Fruit fly (Drosophila melanogaster) whole organism, embryonic: ENCODE data around the gene wcy.

ENCODE experiments used
- Bgb ChIP-seq: fragments of 200-800 bp; sonication (Bioruptor generic); IDR thresholded peaks from 2 replicates; pipeline ENCODE4 v1.3.6; 2022; ENCODE audit warnings: missing biosample characterization, missing genetic modification characterization; ENCODE audit not compliant: partially characterized antibody
- CG12236 ChIP-seq: fragments of 200-800 bp; sonication (Bioruptor generic); optimal IDR thresholded peaks from 2 replicates; lab custom pipeline; 2016; ENCODE audit warnings: missing biosample characterization, missing genetic modification characterization
- CG1233 ChIP-seq: fragments of 200-800 bp; sonication (Bioruptor generic); optimal IDR thresholded peaks from 4 replicates; lab custom pipeline; 2018; ENCODE audit warnings: missing biosample characterization, mild to moderate bottlenecking, missing genetic modification characterization
- CG12391 ChIP-seq: fragments of 200-800 bp; sonication (Bioruptor generic); optimal IDR thresholded peaks from 3 replicates; lab custom pipeline; 2018; ENCODE audit warnings: missing biosample characterization, mild to moderate bottlenecking, missing genetic modification characterization, moderate library complexity
- CG14667 ChIP-seq: fragments of 200-800 bp; sonication (Bioruptor generic); IDR thresholded peaks from 2 replicates; pipeline ENCODE4 v1.3.6; 2022; ENCODE audit warnings: missing biosample characterization, missing genetic modification characterization
- CG15269 ChIP-seq: fragments of 200-800 bp; sonication (Bioruptor generic); optimal IDR thresholded peaks from 2 replicates; lab custom pipeline; 2018; ENCODE audit warnings: missing biosample characterization, mild to moderate bottlenecking, missing genetic modification characterization, moderate library complexity
- CG15696 ChIP-seq: fragments of 200-800 bp; sonication (Bioruptor generic); optimal IDR thresholded peaks from 2 replicates; lab custom pipeline; 2019; ENCODE audit warnings: missing biosample characterization, mild to moderate bottlenecking, missing genetic modification characterization, moderate library complexity
- CG17361 ChIP-seq: fragments of 200-800 bp; sonication (Bioruptor generic); IDR thresholded peaks from 3 replicates; pipeline ENCODE4 v1.3.6; 2022; ENCODE audit warnings: missing biosample characterization, missing genetic modification characterization
- CG17802 ChIP-seq: fragments of 200-800 bp; sonication (Bioruptor generic); optimal IDR thresholded peaks from 2 replicates; lab custom pipeline; 2018; ENCODE audit warnings: missing biosample characterization, mild to moderate bottlenecking, missing genetic modification characterization, moderate library complexity
- CG2116 ChIP-seq: fragments of 200-800 bp; sonication (Bioruptor generic); optimal IDR thresholded peaks from 3 replicates; lab custom pipeline; 2018; ENCODE audit warnings: missing biosample characterization, mild to moderate bottlenecking, missing genetic modification characterization
- CG2875 ChIP-seq: fragments of 200-800 bp; sonication (Bioruptor generic); optimal IDR thresholded peaks from 2 replicates; lab custom pipeline; 2017; ENCODE audit warnings: missing biosample characterization, mild to moderate bottlenecking, missing genetic modification characterization, missing genetic modification reagents
- CG32767 ChIP-seq: fragments of 200-800 bp; sonication (Bioruptor generic); IDR thresholded peaks from 2 replicates; pipeline ENCODE4 v1.3.6; 2022; ENCODE audit warnings: missing biosample characterization, missing genetic modification characterization
- CG33557 ChIP-seq: fragments of 200-800 bp; sonication (Bioruptor generic); optimal IDR thresholded peaks from 2 replicates; lab custom pipeline; 2019; ENCODE audit warnings: missing biosample characterization, mild to moderate bottlenecking, missing genetic modification characterization, moderate library complexity
- CG34224 ChIP-seq: fragments of 200-800 bp; sonication (Bioruptor generic); IDR thresholded peaks from 3 replicates; pipeline ENCODE4 v1.3.6; 2022; ENCODE audit warnings: missing biosample characterization, missing genetic modification characterization; ENCODE audit not compliant: partially characterized antibody
- CG34422 ChIP-seq: fragments of 200-800 bp; sonication (Bioruptor generic); IDR thresholded peaks from 3 replicates; pipeline ENCODE4 v1.3.6; 2022; ENCODE audit warnings: missing biosample characterization, missing genetic modification characterization
- CG4424 ChIP-seq: fragments of 200-800 bp; sonication (Bioruptor generic); optimal IDR thresholded peaks from 3 replicates; lab custom pipeline; 2016; ENCODE audit warnings: missing biosample characterization, missing genetic modification characterization
- CG6654 ChIP-seq: fragments of 200-800 bp; sonication (Bioruptor generic); optimal IDR thresholded peaks from 2 replicates; lab custom pipeline; 2017; ENCODE audit warnings: missing biosample characterization, mild to moderate bottlenecking, missing genetic modification characterization
- CG9797 ChIP-seq: fragments of 200-800 bp; sonication (Bioruptor generic); optimal IDR thresholded peaks from 3 replicates; lab custom pipeline; 2018; ENCODE audit warnings: missing biosample characterization, mild to moderate bottlenecking, missing genetic modification characterization
- CHES-1-like ChIP-seq: fragments of 200-800 bp; sonication (Bioruptor generic); optimal IDR thresholded peaks from 2 replicates; lab custom pipeline; 2016; ENCODE audit warnings: missing biosample characterization, missing genetic modification characterization
- Camta ChIP-seq: fragments of 200-800 bp; sonication (Bioruptor generic); optimal IDR thresholded peaks from 2 replicates; lab custom pipeline; 2016; ENCODE audit warnings: missing biosample characterization, missing genetic modification characterization
- D ChIP-seq, 2 experiments: fragments of 200-800 bp in 1 of 2; fragments of >200 bp in 1 of 2; sonication (Bioruptor generic) in 1 of 2; optimal IDR thresholded peaks; 2 replicates in 1 of 2; 3 replicates in 1 of 2; lab custom pipeline; 2017; ENCODE audit warnings: mild to moderate bottlenecking in 1 of 2, missing biosample characterization in 1 of 2, missing genetic modification characterization in 1 of 2, missing genetic modification reagents in 1 of 2
- Drgx ChIP-seq: fragments of 200-800 bp; sonication (Bioruptor generic); IDR thresholded peaks from 2 replicates; pipeline ENCODE4 v1.3.6; 2022; ENCODE audit warnings: missing biosample characterization, missing genetic modification characterization
- Ets65A ChIP-seq: fragments of 200-800 bp; sonication (Bioruptor generic); peaks from one replicate; lab custom pipeline; 2016; ENCODE audit warnings: missing biosample characterization, missing genetic modification characterization
- Fer3 ChIP-seq: fragments of 200-800 bp; sonication (Bioruptor generic); optimal IDR thresholded peaks from 2 replicates; lab custom pipeline; 2018; ENCODE audit warnings: missing biosample characterization, mild to moderate bottlenecking, missing genetic modification characterization, moderate library complexity
- Gug ChIP-seq: fragments of 200-800 bp; sonication (Bioruptor generic); IDR thresholded peaks from 4 replicates; pipeline ENCODE4 v1.3.6; 2022; ENCODE audit warnings: missing biosample characterization, missing genetic modification characterization
- Hr51 ChIP-seq, 2 experiments: fragments of 200-800 bp; sonication (Bioruptor generic); optimal IDR thresholded peaks; 2 replicates in 1 of 2; 3 replicates in 1 of 2; lab custom pipeline; 2016 to 2018; ENCODE audit warnings: missing biosample characterization in 2 of 2, missing genetic modification characterization in 2 of 2, mild to moderate bottlenecking in 1 of 2, moderate library complexity in 1 of 2
- Med ChIP-seq: fragments of 200-800 bp; sonication (Bioruptor generic); peaks from one replicate; lab custom pipeline; 2016; ENCODE audit warnings: missing biosample characterization, missing genetic modification characterization, mild to moderate bottlenecking, inconsistent platforms, moderate library complexity
- Sox102F ChIP-seq: fragments of 200-800 bp; sonication (Bioruptor generic); optimal IDR thresholded peaks from 2 replicates; lab custom pipeline; 2018; ENCODE audit warnings: missing biosample characterization, mild to moderate bottlenecking, missing genetic modification characterization, moderate library complexity
- TFAM ChIP-seq: fragments of 200-800 bp; sonication (Bioruptor generic); optimal IDR thresholded peaks from 2 replicates; lab custom pipeline; 2017; ENCODE audit warnings: missing biosample characterization, missing genetic modification characterization, inconsistent platforms
- ash1 ChIP-seq: fragments of 200-800 bp; sonication (Bioruptor generic); optimal IDR thresholded peaks from 2 replicates; lab custom pipeline; 2018; ENCODE audit warnings: missing biosample characterization, mild to moderate bottlenecking, missing genetic modification characterization
- bsh ChIP-seq, 2 experiments: fragments of 200-800 bp; sonication (Bioruptor generic); optimal IDR thresholded peaks; 2 replicates each; lab custom pipeline; 2017 to 2018; ENCODE audit warnings: mild to moderate bottlenecking in 2 of 2, missing biosample characterization in 2 of 2, missing genetic modification characterization in 2 of 2, moderate library complexity in 1 of 2
- cad ChIP-seq: fragments of >200 bp; optimal IDR thresholded peaks from 2 replicates; lab custom pipeline; 2017; ENCODE audit warnings: missing biosample characterization, missing genetic modification characterization
- crp ChIP-seq, 2 experiments: fragments of 200-800 bp; sonication (Bioruptor generic); optimal IDR thresholded peaks; 2 replicates in 1 of 2; 3 replicates in 1 of 2; lab custom pipeline; 2017; ENCODE audit warnings: missing biosample characterization in 2 of 2, missing genetic modification characterization in 2 of 2, mild to moderate bottlenecking in 1 of 2, moderate library complexity in 1 of 2
- dmrt11E ChIP-seq: fragments of 200-800 bp; sonication (Bioruptor generic); optimal IDR thresholded peaks from 3 replicates; lab custom pipeline; 2018; ENCODE audit warnings: missing biosample characterization, mild to moderate bottlenecking, missing genetic modification characterization, moderate library complexity
- gsb-n ChIP-seq: fragments of 200-800 bp; sonication (Bioruptor generic); optimal IDR thresholded peaks from 3 replicates; lab custom pipeline; 2018; ENCODE audit warnings: missing biosample characterization, mild to moderate bottlenecking, missing genetic modification characterization
- insv ChIP-seq, 2 experiments: fragments of 200-800 bp; sonication (Bioruptor generic); optimal IDR thresholded peaks; 3 replicates each; lab custom pipeline; 2016 to 2018; ENCODE audit warnings: missing biosample characterization in 2 of 2, missing genetic modification characterization in 2 of 2
- inv ChIP-seq: fragments of 200-800 bp; sonication (Bioruptor generic); IDR thresholded peaks from 2 replicates; pipeline ENCODE4 v1.3.6; 2022; ENCODE audit warnings: missing biosample characterization, missing genetic modification characterization; ENCODE audit not compliant: partially characterized antibody
- jumu ChIP-seq: fragments of 200-800 bp; sonication (Bioruptor generic); optimal IDR thresholded peaks from 3 replicates; lab custom pipeline; 2016; ENCODE audit warnings: missing biosample characterization, missing genetic modification characterization
- ken ChIP-seq: fragments of 200-800 bp; sonication (Bioruptor generic); IDR thresholded peaks from 3 replicates; pipeline ENCODE4 v1.3.6; 2022; ENCODE audit warnings: missing biosample characterization, missing genetic modification characterization
- pan ChIP-seq, 4 experiments: fragments of >200 bp in 3 of 4; fragments of 200-800 bp in 1 of 4; sonication (Bioruptor generic) in 1 of 4; optimal IDR thresholded peaks in 3 of 4; IDR thresholded peaks in 1 of 4; 2 replicates each; pipeline versions ENCODE4 v1.3.6 to Lab custom; 2017 to 2022; ENCODE audit warnings: missing biosample characterization in 2 of 4, missing genetic modification characterization in 2 of 4, mixed read lengths in 1 of 4
- phol ChIP-seq: fragments of 200-800 bp; sonication (Bioruptor generic); optimal IDR thresholded peaks from 3 replicates; lab custom pipeline; 2018; ENCODE audit warnings: missing biosample characterization, mild to moderate bottlenecking, missing genetic modification characterization, moderate library complexity
- prd ChIP-seq, 3 experiments: fragments of >200 bp in 2 of 3; fragments of 200-800 bp in 1 of 3; sonication (Bioruptor generic) in 1 of 3; optimal IDR thresholded peaks in 2 of 3; IDR thresholded peaks in 1 of 3; 2 replicates in 2 of 3; 3 replicates in 1 of 3; pipeline versions ENCODE4 v1.3.6 to Lab custom; 2017 to 2022; ENCODE audit warnings: missing biosample characterization in 1 of 3, missing genetic modification characterization in 1 of 3
- sens-2 ChIP-seq: fragments of 200-800 bp; sonication (Bioruptor generic); IDR thresholded peaks from 2 replicates; pipeline ENCODE4 v1.3.6; 2022; ENCODE audit warnings: missing biosample characterization, missing genetic modification characterization
- slbo ChIP-seq: fragments of 200-800 bp; sonication (Bioruptor generic); IDR thresholded peaks from 2 replicates; pipeline ENCODE4 v1.3.6; 2022; ENCODE audit warnings: missing biosample characterization, missing genetic modification characterization
- tgo ChIP-seq: fragments of 200-800 bp; sonication (Bioruptor generic); IDR thresholded peaks from 3 replicates; pipeline ENCODE4 v1.3.6; 2022; ENCODE audit warnings: missing biosample characterization, missing genetic modification characterization
- trh ChIP-seq: fragments of 200-800 bp; sonication (Bioruptor generic); optimal IDR thresholded peaks from 2 replicates; lab custom pipeline; 2016; ENCODE audit warnings: missing biosample characterization, missing genetic modification characterization
- twi ChIP-seq: fragments of 200-800 bp; optimal IDR thresholded peaks from 2 replicates; lab custom pipeline; 2019; ENCODE audit warnings: missing biosample characterization, mild to moderate bottlenecking, missing genetic modification characterization, moderate library complexity
- wor ChIP-seq: fragments of 200-800 bp; sonication (Bioruptor generic); IDR thresholded peaks from 2 replicates; pipeline ENCODE4 v1.3.6; 2022; ENCODE audit warnings: missing biosample characterization, missing genetic modification characterization
- zfh1 ChIP-seq: fragments of 200-800 bp; sonication (Bioruptor generic); IDR thresholded peaks from 3 replicates; pipeline ENCODE4 v1.3.6; 2022; ENCODE audit warnings: missing biosample characterization, missing genetic modification characterization

wcy gene

DNA sequence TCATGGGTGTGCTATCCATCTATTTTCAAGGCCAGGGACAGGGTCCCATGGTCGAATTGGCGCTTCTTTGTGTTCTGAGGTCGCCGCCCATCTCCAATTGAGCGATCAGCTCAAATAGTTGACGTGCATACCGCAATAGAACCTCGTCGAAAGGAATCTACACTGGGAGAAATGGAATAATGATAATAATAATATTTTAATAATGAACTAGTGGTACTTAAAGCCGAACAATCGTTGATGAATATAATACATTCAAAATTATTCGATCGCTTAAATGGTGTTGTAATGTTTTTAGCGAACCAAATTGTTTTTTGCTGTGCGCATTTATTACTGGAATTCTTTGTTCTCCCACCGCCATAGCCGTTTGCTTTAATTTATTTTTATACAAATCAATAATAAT lies 12.9 kb upstream of the wcy start:
- no peak for TF ChIP-seq Gug (GFP tag; lab: Robert Waterston, UW)
- TF ChIP-seq wor, result no peak
- TF ChIP-seq D (optimal IDR thresholded peaks at IDR 0.05; lab: Kevin White, UChicago), result no peak
- TF ChIP-seq D (GFP tag; optimal IDR thresholded peaks at IDR 0.05; lab: Kevin White, UChicago), result no peak
- TF ChIP-seq twi (tag; lab: Kevin White, UChicago), result no peak
- no peak for TF ChIP-seq jumu
- TF ChIP-seq Ets65A (GFP tag; lab: Kevin White, UChicago), result peak; percentile 79
- TF ChIP-seq phol (tag; lab: Kevin White, UChicago), result peak; percentile 7
- TF ChIP-seq CG9797 (GFP tag; lab: Kevin White, UChicago), result no peak
- TF ChIP-seq tgo, result no peak; the same call in 2 of the 3 replicates
- TF ChIP-seq CG6654 (GFP tag; lab: Kevin White, UChicago), result no peak
- TF ChIP-seq CG4424 (GFP tag; lab: Kevin White, UChicago), result no peak
- TF ChIP-seq CG2116 (GFP tag; lab: Kevin White, UChicago), result no peak
- TF ChIP-seq Med (GFP tag; lab: Kevin White, UChicago), result no peak
- TF ChIP-seq CG15696, result no peak
- no peak for TF ChIP-seq Camta
- TF ChIP-seq CG15269 (tag; lab: Kevin White, UChicago), result no peak
- no peak for TF ChIP-seq CG32767 (GFP tag; lab: Robert Waterston, UW)
- no peak for TF ChIP-seq CG33557 (GFP tag; lab: Kevin White, UChicago)
- TF ChIP-seq dmrt11E (tag; lab: Kevin White, UChicago), result peak; percentile 17
- no peak for TF ChIP-seq gsb-n (tag; lab: Kevin White, UChicago)
- TF ChIP-seq prd (optimal IDR thresholded peaks at IDR 0.05; lab: Kevin White, UChicago), result no peak
- TF ChIP-seq prd (GFP tag; IDR thresholded peaks at IDR 0.05; lab: Robert Waterston, UW), result peak; percentile 26; the same call in 1 of the 3 replicates
- TF ChIP-seq Hr51 (GFP tag; optimal IDR thresholded peaks at IDR 0.05; lab: Kevin White, UChicago), result no peak
- TF ChIP-seq Sox102F, result no peak
- TF ChIP-seq CG14667 (GFP tag; lab: Robert Waterston, UW), result no peak
- TF ChIP-seq CG2875 (GFP tag; lab: Kevin White, UChicago), result no peak
- TF ChIP-seq CG12236 (GFP tag; lab: Kevin White, UChicago), result no peak
- TF ChIP-seq slbo (GFP tag; lab: Robert Waterston, UW), result peak; percentile 43
- no peak for TF ChIP-seq crp (GFP tag; optimal IDR thresholded peaks at IDR 0.05; lab: Kevin White, UChicago)
- TF ChIP-seq cad (GFP tag; lab: Kevin White, UChicago), result no peak
- TF ChIP-seq ash1, result no peak
- peak; percentile 0 for TF ChIP-seq Fer3 (tag; lab: Kevin White, UChicago)
- TF ChIP-seq CG34422 (GFP tag; lab: Robert Waterston, UW), result no peak
- TF ChIP-seq CG17361, result no peak
- no peak for TF ChIP-seq Bgb (GFP tag; lab: Robert Waterston, UW)
- no peak for TF ChIP-seq TFAM (GFP tag; lab: Kevin White, UChicago)
- no peak for TF ChIP-seq trh (GFP tag; lab: Kevin White, UChicago)
- no peak for TF ChIP-seq inv
- TF ChIP-seq CG12391 (tag; lab: Kevin White, UChicago), result peak; percentile 28
- TF ChIP-seq CG17802 (tag; lab: Kevin White, UChicago), result no peak
- TF ChIP-seq CG34224 (GFP tag; lab: Robert Waterston, UW), result no peak
- TF ChIP-seq bsh (GFP tag; optimal IDR thresholded peaks at IDR 0.05; lab: Kevin White, UChicago), result peak in 1 of 2 experiments; percentile 30
- no peak for TF ChIP-seq CG1233 (GFP tag; lab: Kevin White, UChicago)
- no peak for TF ChIP-seq insv (GFP tag; optimal IDR thresholded peaks at IDR 0.05; lab: Kevin White, UChicago)
- TF ChIP-seq pan (optimal IDR thresholded peaks at IDR 0.05; lab: Kevin White, UChicago), result no peak
- peak in 1 of 2 experiments; percentile 20 for TF ChIP-seq pan (GFP tag; optimal IDR thresholded peaks at IDR 0.05 in 1 of 2, IDR thresholded peaks at IDR 0.05 in 1 of 2)
- TF ChIP-seq ken (GFP tag; lab: Robert Waterston, UW), result no peak
- TF ChIP-seq sens-2 (GFP tag; lab: Robert Waterston, UW), result no peak
- TF ChIP-seq Drgx (GFP tag; lab: Robert Waterston, UW), result peak; percentile 33; the same call in 1 of the 2 replicates
- TF ChIP-seq zfh1 (GFP tag; lab: Robert Waterston, UW), result 0 out of 3 replicates have a peak, but pooled peaks have one; percentile 29
- TF ChIP-seq CHES-1-like (GFP tag; lab: Kevin White, UChicago), result no peak
